Worm (Caenorhabditis elegans): ENCODE data around the gene F41G3.20.
A peak's percentile ranks its signal among the peaks of the same experiment; 100 is the strongest.

F41G3.20 gene

DNA sequence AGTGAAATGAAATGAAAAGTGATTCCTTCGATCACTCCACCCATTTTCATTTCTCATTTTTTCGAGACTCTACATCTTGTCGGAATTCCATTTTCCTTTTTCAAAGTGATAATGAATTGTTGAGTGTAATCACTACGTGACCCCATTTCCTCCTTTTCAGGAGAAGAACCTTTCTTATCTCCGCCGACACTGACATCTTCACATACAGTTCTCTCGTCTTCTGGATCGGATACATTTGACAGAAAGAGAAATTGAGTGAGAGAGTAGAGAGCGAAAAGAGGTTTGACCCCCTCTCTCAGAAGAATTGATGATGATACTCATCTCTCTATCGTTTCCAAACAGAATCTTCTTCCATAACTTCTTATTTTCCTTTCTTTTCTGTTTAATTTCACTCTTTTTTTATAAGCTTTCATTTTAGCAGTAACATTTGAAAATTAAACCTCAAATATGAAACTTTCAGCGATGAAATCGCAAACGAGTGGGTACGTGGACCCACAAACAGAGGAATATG lies 36.9 kb downstream of the F41G3.20 start, which contains the start of gene dpy-2:
dpy-2 (plus strand) TSS at position 461 of the 511 bp plus-strand sequence.
- TF ChIP-seq lin-11 (tag; optimal IDR thresholded peaks at IDR 0.05) (no peak), syd-9 (tag; optimal IDR thresholded peaks at IDR 0.05) (no peak), sox-4 (tag; optimal IDR thresholded peaks at IDR 0.05) (no peak), ama-1 (optimal IDR thresholded peaks at IDR 0.05) (no peak), pha-2 (tag; optimal IDR thresholded peaks at IDR 0.05) (no peak), pag-3 (tag; optimal IDR thresholded peaks at IDR 0.05; ENCODE audit: borderline replicate concordance) (no peak), hlh-13 (GFP tag; optimal IDR thresholded peaks at IDR 0.05) (no peak), pat-9 (tag; optimal IDR thresholded peaks at IDR 0.05) (no peak), gmeb-2 (tag; optimal IDR thresholded peaks at IDR 0.05) (no peak), unc-55 (GFP tag; optimal IDR thresholded peaks at IDR 0.05) (no peak), ceh-19 (GFP tag; optimal IDR thresholded peaks at IDR 0.05) (no peak), Y22D7AL.16 (tag; optimal IDR thresholded peaks at IDR 0.05) (no peak), C38D4.7 (GFP tag; optimal IDR thresholded peaks at IDR 0.05) (no peak)

DNA sequence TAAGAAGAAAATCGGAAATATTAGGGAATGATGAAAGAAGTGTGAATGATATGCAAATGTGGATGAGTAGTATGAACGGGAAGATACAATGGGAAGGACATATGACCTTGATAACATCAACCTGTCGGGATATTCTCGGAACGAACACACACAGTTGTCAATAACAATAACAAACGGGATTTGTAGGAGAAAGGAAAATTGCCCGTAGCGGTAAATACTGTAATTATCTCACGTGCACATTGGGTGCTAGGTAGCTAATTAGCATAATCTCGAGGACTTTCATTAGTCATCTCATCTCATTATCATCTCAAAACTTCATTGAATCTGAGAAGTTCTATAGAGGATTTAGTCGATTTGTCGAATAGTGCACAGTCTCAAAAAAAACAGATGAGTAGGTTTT lies 37.8 kb downstream of the F41G3.20 start:
- TF ChIP-seq nhr-232 (tag; optimal IDR thresholded peaks at IDR 0.05) (no peak), sox-4 (tag; optimal IDR thresholded peaks at IDR 0.05) (no peak), dve-1 (tag; optimal IDR thresholded peaks at IDR 0.05) (no peak), unc-86 (tag; optimal IDR thresholded peaks at IDR 0.05) (no peak), C38D4.7 (GFP tag; optimal IDR thresholded peaks at IDR 0.05) (no peak), mec-3 (tag; optimal IDR thresholded peaks at IDR 0.05; ENCODE audit: borderline replicate concordance) (no peak), syd-9 (tag; optimal IDR thresholded peaks at IDR 0.05) (no peak), Y22D7AL.16 (tag; optimal IDR thresholded peaks at IDR 0.05) (no peak), pax-1 (tag; optimal IDR thresholded peaks at IDR 0.05) (no peak), ceh-18 (tag; optimal IDR thresholded peaks at IDR 0.05) (no peak), lin-11 (tag; optimal IDR thresholded peaks at IDR 0.05) (no peak), fax-1 (tag; optimal IDR thresholded peaks at IDR 0.05) (no peak)

DNA sequence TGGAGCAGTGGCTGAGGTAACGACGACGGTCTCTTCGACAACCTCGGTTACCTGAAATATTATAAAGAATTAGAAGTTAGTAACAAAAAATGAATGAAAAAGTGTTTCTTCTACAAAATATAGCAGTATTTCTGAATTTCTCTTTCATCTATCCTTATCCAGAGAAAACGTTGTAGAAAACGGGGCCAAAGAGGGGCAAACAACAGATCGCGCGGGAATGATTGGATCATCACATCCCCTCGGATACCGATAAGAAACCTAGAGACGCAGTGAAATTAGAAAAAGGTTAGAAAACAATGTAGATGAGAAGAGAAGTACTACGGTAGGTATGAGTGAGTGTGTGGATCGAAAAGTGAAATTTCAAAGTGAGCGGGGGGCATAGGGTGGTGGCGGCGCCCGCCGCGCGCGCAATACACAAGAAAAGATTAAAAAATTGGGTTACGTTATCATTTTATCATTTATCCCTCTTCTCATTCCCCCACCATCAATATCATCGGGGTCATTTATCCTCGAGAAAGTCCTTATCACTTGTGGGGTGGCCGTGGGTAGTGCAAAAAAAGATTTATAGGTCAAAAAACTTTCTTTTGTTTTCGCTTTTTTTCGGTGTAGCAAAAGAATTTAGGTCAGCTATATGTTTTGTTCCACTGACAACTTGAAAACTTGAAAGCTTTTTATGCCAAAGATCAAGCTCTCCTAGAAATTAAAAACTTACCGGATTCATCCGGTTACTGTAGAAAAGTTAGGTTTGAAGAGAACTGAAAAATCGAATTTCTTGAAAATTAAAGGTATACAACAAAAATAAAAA lies 38.5 kb downstream of the F41G3.20 start, which contains the start of the genes dpy-10 and T14B4.19:
dpy-10 (minus strand) TSS at position 51 of the 805 bp plus-strand sequence.
T14B4.19 (minus strand) TSS at position 755 of the 805 bp plus-strand sequence.
- TF ChIP-seq hlh-15 (tag; optimal IDR thresholded peaks at IDR 0.05) (no peak), ref-2 (tag; optimal IDR thresholded peaks at IDR 0.05) (peak; percentile 66), rnt-1 (tag; optimal IDR thresholded peaks at IDR 0.05) (peak; percentile 11)

DNA sequence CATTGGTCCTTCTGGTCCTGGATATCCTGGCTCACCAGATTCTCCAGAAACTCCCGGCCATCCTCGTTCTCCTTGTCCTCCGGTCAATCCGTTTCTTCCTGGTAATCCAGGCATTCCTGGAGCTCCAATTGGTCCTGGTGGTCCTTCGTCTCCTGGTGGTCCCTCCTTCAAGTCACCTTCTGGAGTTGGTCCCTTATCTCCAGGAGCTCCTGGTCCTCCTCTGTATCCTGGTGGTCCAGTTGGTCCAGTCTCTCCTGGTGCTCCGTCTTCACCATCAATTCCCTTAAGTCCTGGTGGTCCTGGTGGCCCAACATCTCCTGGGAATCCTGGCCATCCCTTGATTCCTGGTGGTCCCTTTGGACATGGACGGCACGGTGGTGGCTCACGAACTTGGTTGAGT lies 40.2 kb downstream of the F41G3.20 start:
- TF ChIP-seq sox-4 (tag; optimal IDR thresholded peaks at IDR 0.05) = no peak
- peak; percentile 45 for TF ChIP-seq hlh-6 (tag; optimal IDR thresholded peaks at IDR 0.05)
- TF ChIP-seq sdc-2 (tag; optimal IDR thresholded peaks at IDR 0.05) = peak; percentile 28

DNA sequence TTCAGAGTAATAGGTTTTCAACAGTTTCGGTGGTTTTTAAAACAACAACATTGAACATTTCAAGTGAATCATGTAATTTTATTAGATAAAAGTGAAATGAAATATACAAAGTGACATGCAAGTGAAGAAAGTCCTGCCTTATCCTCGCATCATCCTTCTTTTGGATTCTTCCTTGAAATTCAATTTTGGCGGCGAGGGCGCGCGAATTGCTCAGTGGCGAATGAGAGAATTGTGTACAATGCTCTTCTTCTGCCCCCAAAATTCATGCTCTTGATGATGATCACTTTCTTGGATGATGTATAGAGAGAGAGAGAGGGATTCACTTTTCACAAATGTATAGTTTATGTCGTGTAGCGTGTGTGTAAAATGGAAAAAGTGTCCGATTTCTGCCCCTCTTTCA lies 41.1 kb downstream of the F41G3.20 start:
- peak; percentile 93 for TF ChIP-seq unc-42 (tag; optimal IDR thresholded peaks at IDR 0.05)
- TF ChIP-seq hlh-30 (tag; optimal IDR thresholded peaks at IDR 0.05; ENCODE audit: insufficient read depth) = no peak
- no peak for TF ChIP-seq ttx-3 (tag; optimal IDR thresholded peaks at IDR 0.05)

DNA sequence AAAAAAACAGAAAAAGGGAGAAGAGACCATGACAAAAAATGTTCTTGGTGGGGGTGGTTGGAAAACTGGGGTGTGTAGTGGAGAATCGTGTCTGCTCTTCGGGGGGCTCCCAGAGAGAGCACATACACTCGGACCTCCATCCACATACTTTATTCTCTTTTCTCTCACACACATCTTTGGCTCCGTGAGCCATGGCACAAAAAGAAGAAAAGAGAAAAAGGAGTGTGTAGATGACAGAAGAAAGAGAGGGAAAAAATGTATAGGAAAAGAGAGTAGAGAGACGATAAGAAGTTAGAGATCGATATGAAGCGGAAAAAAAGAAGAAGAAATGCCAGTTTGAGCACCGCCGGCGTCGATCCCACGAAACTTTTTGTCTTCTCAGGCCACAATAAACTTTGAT lies 41.8 kb downstream of the F41G3.20 start:
- peak; percentile 36 for TF ChIP-seq nfya-1 (tag; optimal IDR thresholded peaks at IDR 0.05)
- peak; percentile 76 for TF ChIP-seq ceh-18 (tag; optimal IDR thresholded peaks at IDR 0.05)
- TF ChIP-seq madf-2 (tag; optimal IDR thresholded peaks at IDR 0.05) = no peak

All from whole organism, late embryonic.